Worm (Caenorhabditis elegans): ENCODE measurements around the gene ccz-1.

- TF ChIP-seq hnd-1 (tag; optimal IDR thresholded peaks at IDR 0.05) (no peak), ama-1 (optimal IDR thresholded peaks at IDR 0.05) (no peak), ets-7 (tag; optimal IDR thresholded peaks at IDR 0.05) (no peak), tra-4 (tag; optimal IDR thresholded peaks at IDR 0.05) (no peak)
Measured at ce11 chrV:13652322-13652721, 26.4 kb upstream of the ccz-1 start.

Measured in whole organism, early embryonic.